Worm (Caenorhabditis elegans): ENCODE measurements around the gene B0361.14.
A peak's percentile ranks its signal among the peaks of the same experiment; 100 is the strongest.

Gene B0361.14

DNA sequence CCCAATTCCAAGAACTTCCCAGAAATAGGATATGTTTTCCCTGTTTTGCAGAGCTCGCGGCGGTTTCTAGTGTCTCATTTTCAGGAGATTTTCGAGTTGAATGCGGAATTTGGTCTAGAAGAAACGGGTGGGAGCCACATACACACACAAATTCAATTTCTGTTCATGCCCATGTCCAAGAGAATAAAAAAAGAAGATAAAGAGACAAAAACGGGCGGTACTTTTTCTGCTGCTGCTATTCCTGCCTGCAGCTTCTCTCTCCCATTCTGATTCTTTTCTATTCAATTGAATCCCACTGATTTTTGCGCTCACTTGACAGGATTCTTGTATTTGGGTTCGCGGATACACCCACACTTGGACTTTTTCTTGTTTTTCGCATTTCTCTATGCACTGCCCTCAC, 36.7 kb downstream of the B0361.14 start:
- TF ChIP-seq lsy-2 (tag; optimal IDR thresholded peaks at IDR 0.05) (no peak), mab-5 (tag; optimal IDR thresholded peaks at IDR 0.05) (no peak), ceh-83 (GFP tag; optimal IDR thresholded peaks at IDR 0.05) (no peak), unc-120 (tag; optimal IDR thresholded peaks at IDR 0.05; ENCODE audit: poor library complexity, severe bottlenecking) (no peak), ces-1 (GFP tag; optimal IDR thresholded peaks at IDR 0.05) (peak; percentile 34)

DNA sequence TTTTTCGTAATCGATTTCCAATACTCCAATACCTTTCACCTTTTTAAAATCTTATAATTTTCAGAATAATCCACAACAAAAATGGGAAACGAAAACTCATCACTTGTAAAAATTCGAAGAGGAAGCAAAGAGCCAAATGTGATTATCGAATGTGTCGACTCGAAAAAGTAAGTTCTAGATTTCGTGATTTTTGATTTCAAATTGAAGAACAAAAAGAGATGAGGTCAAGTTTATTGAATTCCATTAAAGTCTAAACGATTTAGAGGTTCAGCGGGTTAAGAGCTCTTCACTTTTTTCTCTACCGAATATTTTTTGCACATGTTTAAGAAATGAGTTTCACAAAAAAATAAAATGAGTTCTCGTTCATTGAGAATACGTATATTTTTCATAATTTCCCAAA, 40.4 kb downstream of the B0361.14 start, which contains the start of gene B0361.4:
B0361.4 (plus strand) TSS at position 61 of the 400 bp plus-strand sequence.
- no peak for TF ChIP-seq flh-1 (GFP tag; optimal IDR thresholded peaks at IDR 0.05)
- TF ChIP-seq mls-2 (tag; optimal IDR thresholded peaks at IDR 0.05), result no peak
- no peak for TF ChIP-seq tbx-8 (GFP tag; optimal IDR thresholded peaks at IDR 0.05)
- no peak for TF ChIP-seq lin-13 (tag; optimal IDR thresholded peaks at IDR 0.05)
- no peak for TF ChIP-seq mep-1 (tag; optimal IDR thresholded peaks at IDR 0.05)
- TF ChIP-seq lin-32 (GFP tag; optimal IDR thresholded peaks at IDR 0.05), result no peak
- no peak for TF ChIP-seq sem-2 (GFP tag; optimal IDR thresholded peaks at IDR 0.05)
- TF ChIP-seq snpc-4 (tag; optimal IDR thresholded peaks at IDR 0.05), result no peak
- TF ChIP-seq drap-1 (GFP tag; optimal IDR thresholded peaks at IDR 0.05), result no peak
- TF ChIP-seq nhr-28 (tag; optimal IDR thresholded peaks at IDR 0.05), result no peak
- no peak for TF ChIP-seq sptf-1 (tag; optimal IDR thresholded peaks at IDR 0.05)
- no peak for TF ChIP-seq ztf-11 (tag; optimal IDR thresholded peaks at IDR 0.05)
- no peak for TF ChIP-seq ham-2 (GFP tag; optimal IDR thresholded peaks at IDR 0.05)
- no peak for TF ChIP-seq ceh-43 (GFP tag; optimal IDR thresholded peaks at IDR 0.05)

DNA sequence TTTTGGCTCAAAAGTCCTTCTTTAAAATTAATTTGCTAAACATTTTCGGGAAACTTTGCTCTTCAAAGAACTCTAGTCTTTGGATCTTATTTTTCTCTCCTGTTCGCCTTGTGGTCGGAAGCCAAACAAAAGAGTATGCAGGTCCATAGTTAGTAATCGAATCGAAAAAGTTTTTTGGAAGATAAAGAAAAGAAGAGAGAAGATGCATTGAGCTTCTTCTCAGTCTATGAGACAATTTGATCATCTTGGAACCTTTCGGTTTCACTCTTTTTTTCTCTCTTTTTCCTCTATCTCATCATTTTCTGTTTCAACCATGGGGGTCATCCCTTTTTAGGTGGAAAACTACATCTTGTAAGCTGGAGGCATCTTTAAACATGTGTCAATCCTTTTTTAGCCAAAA, 45.7 kb downstream of the B0361.14 start:
- TF ChIP-seq ces-1 (GFP tag; optimal IDR thresholded peaks at IDR 0.05) (peak; percentile 81), sem-2 (GFP tag; optimal IDR thresholded peaks at IDR 0.05) (no peak)

Measured in whole organism, mixed stage, embryonic.